Fruit fly (Drosophila melanogaster): ENCODE measurements around the gene tara.

The tara gene

dm6 chr3R:16231385-16232307, 6.2 kb downstream of the tara start (continued):
- no peak for TF ChIP-seq CG3847 (GFP tag; IDR thresholded peaks at IDR 0.05)
- peak; percentile 67 for TF ChIP-seq sug (tag; optimal IDR thresholded peaks at IDR 0.05)
- no peak for TF ChIP-seq MTF-1 (GFP tag; optimal IDR thresholded peaks at IDR 0.05; ENCODE audit: borderline replicate concordance)
- peak; percentile 77 for TF ChIP-seq CG4820 (GFP tag; optimal IDR thresholded peaks at IDR 0.05)
- peak; percentile 40 for TF ChIP-seq CG4854 (GFP tag; optimal IDR thresholded peaks at IDR 0.05)
- TF ChIP-seq CG12219 (GFP tag; optimal IDR thresholded peaks at IDR 0.05) = peak; percentile 56
- no peak for TF ChIP-seq CG13287 (GFP tag; IDR thresholded peaks at IDR 0.05; ENCODE audit: partially characterized antibody)
- TF ChIP-seq CG6813 (GFP tag; optimal IDR thresholded peaks at IDR 0.05) = peak; percentile 28
- no peak for TF ChIP-seq fru (optimal IDR thresholded peaks at IDR 0.05)
- TF ChIP-seq pros (GFP tag; optimal IDR thresholded peaks at IDR 0.05) = peak; percentile 71
- no peak for TF ChIP-seq CG7372 (GFP tag; IDR thresholded peaks at IDR 0.05)
- TF ChIP-seq CG11723 (GFP tag; optimal IDR thresholded peaks at IDR 0.05) = peak; percentile 68
- peak; percentile 19 for TF ChIP-seq CG31365 (tag; optimal IDR thresholded peaks at IDR 0.05)
- TF ChIP-seq crol (GFP tag; IDR thresholded peaks at IDR 0.05) = no peak
- peak; percentile 67 for TF ChIP-seq odd (GFP tag; optimal IDR thresholded peaks at IDR 0.05)
- TF ChIP-seq CG2199 (GFP tag; IDR thresholded peaks at IDR 0.05) = no peak
- TF ChIP-seq slou (GFP tag; optimal IDR thresholded peaks at IDR 0.05) = no peak
- TF ChIP-seq CHES-1-like (GFP tag; optimal IDR thresholded peaks at IDR 0.05) = peak; percentile 62
- peak; percentile 68 for TF ChIP-seq CG1792 (GFP tag; optimal IDR thresholded peaks at IDR 0.05)
- TF ChIP-seq unc-4 (GFP tag; IDR thresholded peaks at IDR 0.05; ENCODE audit: partially characterized antibody) = no peak
- TF ChIP-seq tap (tag; optimal IDR thresholded peaks at IDR 0.05) = peak; percentile 45
- no peak for TF ChIP-seq pan (optimal IDR thresholded peaks at IDR 0.05)
- TF ChIP-seq pan (GFP tag; optimal IDR thresholded peaks at IDR 0.05 in 1 of 2, IDR thresholded peaks at IDR 0.05 in 1 of 2) = no peak
- TF ChIP-seq CG12744 (GFP tag; optimal IDR thresholded peaks at IDR 0.05) = peak; percentile 33
- TF ChIP-seq row (GFP tag; IDR thresholded peaks at IDR 0.05) = no peak
- TF ChIP-seq Ssrp (tag; optimal IDR thresholded peaks at IDR 0.05) = peak; percentile 76
- no peak for TF ChIP-seq CG34376 (GFP tag; optimal IDR thresholded peaks at IDR 0.05)
- no peak for TF ChIP-seq CG10366 (GFP tag; IDR thresholded peaks at IDR 0.05)
- TF ChIP-seq CTCF (GFP tag; optimal IDR thresholded peaks at IDR 0.05) = peak; percentile 40
- no peak for TF ChIP-seq peb (GFP tag; IDR thresholded peaks at IDR 0.05)
- TF ChIP-seq Trl (optimal IDR thresholded peaks at IDR 0.05) = peak; percentile 13 to 42
- TF ChIP-seq Trl (GFP tag; optimal IDR thresholded peaks at IDR 0.05) = peak; percentile 59
- TF ChIP-seq Blimp-1 (GFP tag; optimal IDR thresholded peaks at IDR 0.05) = peak; percentile 60
- TF ChIP-seq jumu (GFP tag; optimal IDR thresholded peaks at IDR 0.05) = peak; percentile 73
- peak; percentile 68 for TF ChIP-seq CG12391 (tag; optimal IDR thresholded peaks at IDR 0.05)
- TF ChIP-seq CG8290 (GFP tag; optimal IDR thresholded peaks at IDR 0.05) = peak; percentile 32
- peak in 1 of 2 experiments; percentile 27 for TF ChIP-seq CG8290 (tag; optimal IDR thresholded peaks at IDR 0.05)
- peak; percentile 78 for TF ChIP-seq Antp (GFP tag; optimal IDR thresholded peaks at IDR 0.05)
- peak; percentile 79 for TF ChIP-seq Camta (GFP tag; optimal IDR thresholded peaks at IDR 0.05)
- peak; percentile 50 for TF ChIP-seq Bdp1 (GFP tag; optimal IDR thresholded peaks at IDR 0.05)
- TF ChIP-seq hbn (GFP tag; IDR thresholded peaks at IDR 0.05; ENCODE audit: partially characterized antibody) = no peak
- peak in 1 of 3 experiments; percentile 82 for TF ChIP-seq lola (GFP tag; optimal IDR thresholded peaks at IDR 0.05)
- no peak for TF ChIP-seq cas (GFP tag; IDR thresholded peaks at IDR 0.05)
- TF ChIP-seq PHDP (tag; optimal IDR thresholded peaks at IDR 0.05) = peak; percentile 65
- TF ChIP-seq corto (GFP tag; optimal IDR thresholded peaks at IDR 0.05) = no peak
- peak; percentile 76 for TF ChIP-seq CG12659 (GFP tag; optimal IDR thresholded peaks at IDR 0.05)
- no peak for TF ChIP-seq Aef1 (GFP tag; IDR thresholded peaks at IDR 0.05)
- TF ChIP-seq CG2678 (tag; optimal IDR thresholded peaks at IDR 0.05) = peak; percentile 86
- peak; percentile 40 for TF ChIP-seq Fer3 (tag; optimal IDR thresholded peaks at IDR 0.05)
- TF ChIP-seq Hmx (GFP tag; optimal IDR thresholded peaks at IDR 0.05) = no peak
